Fruit fly (Drosophila melanogaster): Measurements from ENCODE around the gene CG32376.
"Not testable (repeated sequence)": the region's sequence is repeated elsewhere in the genome, so short reads cannot be mapped to it uniquely, and the experiment has no call there.

Gene CG32376

DNA sequence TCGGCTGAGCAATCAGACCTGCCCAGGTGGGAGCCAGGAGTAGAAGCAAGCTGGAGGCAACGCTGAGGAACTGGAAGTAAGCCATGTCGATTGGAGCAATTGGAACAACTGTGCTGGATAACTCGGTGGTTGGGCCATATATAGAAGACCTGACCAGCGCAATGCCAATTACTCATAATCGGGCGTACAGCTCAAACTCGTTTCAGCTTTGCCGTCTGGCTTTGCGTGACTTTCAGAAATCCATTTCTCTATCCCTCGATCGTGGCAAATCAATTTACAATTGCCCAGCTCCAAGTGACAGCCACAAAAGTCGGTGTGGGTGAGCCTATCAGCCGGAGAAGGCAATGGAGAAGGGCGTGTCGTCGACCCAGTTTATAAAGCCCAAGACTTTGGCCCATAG lies 36.1 kb downstream of the CG32376 start, which contains the start of gene CG7548 (continued):
- TF ChIP-seq psq (GFP tag; optimal IDR thresholded peaks at IDR 0.05) (no peak), unpg (GFP tag; optimal IDR thresholded peaks at IDR 0.05) (no peak), da (GFP tag; optimal IDR thresholded peaks at IDR 0.05) (no peak), CG17829 (tag; optimal IDR thresholded peaks at IDR 0.05) (no peak)

DNA sequence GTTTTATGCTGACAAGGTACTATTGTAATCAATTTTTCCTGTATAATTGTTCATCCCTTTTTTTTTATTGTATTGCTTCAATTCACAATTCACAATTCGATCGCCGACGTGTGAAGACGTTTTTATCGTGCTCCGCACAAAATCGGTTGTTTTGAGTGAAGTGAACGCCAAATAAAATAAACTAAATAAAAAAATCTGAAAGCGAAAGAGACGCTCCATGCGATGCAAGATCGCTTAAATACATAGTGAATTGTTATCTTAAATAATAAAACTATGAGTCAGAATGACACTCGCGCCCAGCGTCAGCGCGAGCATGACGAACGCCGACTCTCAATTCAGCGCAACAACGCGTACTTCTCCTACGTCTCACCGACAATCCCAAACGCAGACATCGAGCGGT lies 43.5 kb downstream of the CG32376 start, which contains the start of gene CG8539:
CG8539 (minus strand) TSS at position 101 of the 400 bp plus-strand sequence.
- not testable (repeated sequence) for TF ChIP-seq Mrtf (GFP tag; IDR thresholded peaks at IDR 0.05); CG16813 (GFP tag; IDR thresholded peaks at IDR 0.05; ENCODE audit: partially characterized antibody); Oaz (GFP tag; IDR thresholded peaks at IDR 0.05)

DNA sequence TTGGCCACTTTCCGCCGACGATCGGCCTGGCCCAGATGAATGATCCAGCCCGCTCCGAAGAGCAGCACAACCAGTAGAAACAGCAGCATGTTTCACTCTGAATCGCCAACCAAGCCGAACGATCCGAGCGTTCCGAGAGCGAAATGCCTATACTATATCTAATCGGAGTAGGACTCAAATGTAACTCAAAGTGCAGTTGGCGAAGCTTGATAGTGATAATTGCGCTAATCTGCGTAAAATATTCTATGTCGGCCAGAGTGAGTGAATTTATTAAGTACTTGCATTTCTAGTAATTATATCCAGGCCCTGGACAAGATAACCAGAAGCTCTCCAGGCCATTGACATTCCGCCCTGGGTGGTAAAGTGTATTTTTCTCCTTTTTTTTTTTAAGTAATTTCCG lies 46.2 kb downstream of the CG32376 start, which contains the start of gene Cyp4d8:
Cyp4d8 (minus strand) TSS at position 101 of the 400 bp plus-strand sequence.
- TF ChIP-seq Ets65A (GFP tag), result peak; percentile 46
- no peak for TF ChIP-seq CG11696 (GFP tag; IDR thresholded peaks at IDR 0.05)
- TF ChIP-seq CG30431 (GFP tag; optimal IDR thresholded peaks at IDR 0.05), result no peak
